Worm (Caenorhabditis elegans) whole organism, young adult: ENCODE measurements around the gene F26A1.9.

ENCODE experiments used
- B0019.2 ChIP-seq: fragments of 200-800 bp; sonication (Bioruptor generic); conservative IDR thresholded peaks from 2 replicates; pipeline ENCODE4 v1.3.6; 2022; ENCODE audit warnings: missing genetic modification reagents, missing genetic modification characterization, missing compliant biosample characterization
- B0261.1 ChIP-seq: sonication (generic microtip); optimal IDR thresholded peaks from 2 replicates; lab custom pipeline; 2016; ENCODE audit warnings: mild to moderate bottlenecking, missing genetic modification characterization, moderate library complexity, missing compliant biosample characterization
- B0336.3 ChIP-seq: fragments of 200-800 bp; sonication (Bioruptor generic); IDR thresholded peaks from 2 replicates; pipeline ENCODE4 v1.3.6; 2022; ENCODE audit warnings: missing genetic modification characterization, missing compliant biosample characterization
- C06A6.2 ChIP-seq: fragments of 200-800 bp; sonication (Bioruptor generic); conservative IDR thresholded peaks from 2 replicates; pipeline ENCODE4 v1.3.6; 2022; ENCODE audit warnings: missing genetic modification characterization, missing compliant biosample characterization
- C17E4.6 ChIP-seq: fragments of 200-800 bp; sonication (Bioruptor generic); IDR thresholded peaks from 2 replicates; pipeline ENCODE4 v1.3.6; 2022; ENCODE audit warnings: missing genetic modification reagents, missing genetic modification characterization, missing compliant biosample characterization
- F22D6.2 ChIP-seq: sonication (generic microtip); optimal IDR thresholded peaks from 2 replicates; lab custom pipeline; 2016; ENCODE audit warnings: mild to moderate bottlenecking, missing genetic modification characterization, missing compliant biosample characterization
- F33H1.4 ChIP-seq: fragments of 200-800 bp; sonication (Bioruptor generic); IDR thresholded peaks from 2 replicates; pipeline ENCODE4 v1.3.6; 2022; ENCODE audit warnings: missing genetic modification reagents, missing genetic modification characterization, missing compliant biosample characterization
- F39B2.1 ChIP-seq: fragments of 200-800 bp; sonication (Bioruptor generic); IDR thresholded peaks from 2 replicates; pipeline ENCODE4 v1.3.6; 2022; ENCODE audit warnings: missing genetic modification reagents, missing genetic modification characterization, missing compliant biosample characterization
- F49E8.2 ChIP-seq: sonication (generic microtip); optimal IDR thresholded peaks from 3 replicates; lab custom pipeline; 2017; ENCODE audit warnings: missing genetic modification characterization, mild to moderate bottlenecking, missing compliant biosample characterization, antibody characterized with exemption, moderate library complexity; ENCODE audit not compliant: insufficient read depth
- K11D2.4 ChIP-seq: fragments of 200-800 bp; sonication (Bioruptor generic); IDR thresholded peaks from 2 replicates; pipeline ENCODE4 v1.3.6; 2022; ENCODE audit warnings: missing genetic modification reagents, missing genetic modification characterization, missing compliant biosample characterization
- K12H6.12 ChIP-seq: fragments of 200-800 bp; sonication (Bioruptor generic); optimal IDR thresholded peaks from 2 replicates; lab custom pipeline; 2018; ENCODE audit warnings: mild to moderate bottlenecking, missing genetic modification characterization, missing compliant biosample characterization
- T26A5.8 ChIP-seq: sonication (generic microtip); optimal IDR thresholded peaks from 2 replicates; lab custom pipeline; 2016; ENCODE audit warnings: missing genetic modification characterization, missing compliant biosample characterization
- Y53F4B.3 ChIP-seq: fragments of 200-800 bp; sonication (Bioruptor generic); IDR thresholded peaks from 2 replicates; pipeline ENCODE4 v1.3.6; 2022; ENCODE audit warnings: missing genetic modification reagents, missing genetic modification characterization, missing compliant biosample characterization
- Y95B8A.8 ChIP-seq: fragments of 200-800 bp; sonication (Bioruptor generic); IDR thresholded peaks from 2 replicates; pipeline ENCODE4 v1.3.6; 2022; ENCODE audit warnings: missing genetic modification reagents, missing genetic modification characterization, missing compliant biosample characterization
- aptf-3 ChIP-seq: fragments of 200-800 bp; sonication (Bioruptor generic); IDR thresholded peaks from 2 replicates; pipeline ENCODE4 v1.3.6; 2022; ENCODE audit warnings: missing genetic modification characterization, missing compliant biosample characterization
- athp-1 ChIP-seq: sonication (generic microtip); optimal IDR thresholded peaks from 2 replicates; lab custom pipeline; 2017; ENCODE audit warnings: mild to moderate bottlenecking, missing genetic modification characterization, missing compliant biosample characterization
- attf-5 ChIP-seq: fragments of 200-800 bp; sonication (Bioruptor generic); optimal IDR thresholded peaks from 2 replicates; lab custom pipeline; 2018; ENCODE audit warnings: mild to moderate bottlenecking, missing genetic modification characterization, missing compliant biosample characterization
- bed-2 ChIP-seq: fragments of 200-800 bp; sonication (Bioruptor generic); IDR thresholded peaks from 2 replicates; pipeline ENCODE4 v1.3.6; 2022; ENCODE audit warnings: missing genetic modification reagents, missing genetic modification characterization, missing compliant biosample characterization
- cebp-1 ChIP-seq, 2 experiments: fragments of 200-800 bp in 1 of 2; sonication (Bioruptor generic) in 1 of 2; sonication (generic microtip) in 1 of 2; IDR thresholded peaks in 1 of 2; optimal IDR thresholded peaks in 1 of 2; 2 replicates each; pipeline versions ENCODE4 v1.3.6 to Lab custom; 2017 to 2022; ENCODE audit warnings: missing compliant biosample characterization in 2 of 2, missing genetic modification characterization in 2 of 2, mild to moderate bottlenecking in 1 of 2, missing genetic modification reagents in 1 of 2, moderate library complexity in 1 of 2
- ceh-100 ChIP-seq: fragments of 200-800 bp; sonication (Bioruptor generic); IDR thresholded peaks from 2 replicates; pipeline ENCODE4 v1.3.6; 2022; ENCODE audit warnings: missing genetic modification reagents, missing genetic modification characterization, missing compliant biosample characterization
- ceh-91 ChIP-seq: fragments of 200-800 bp; sonication (Bioruptor generic); IDR thresholded peaks from 2 replicates; pipeline ENCODE4 v1.3.6; 2022; ENCODE audit warnings: missing genetic modification reagents, missing genetic modification characterization, missing compliant biosample characterization
- die-1 ChIP-seq: sonication (generic microtip); optimal IDR thresholded peaks from 2 replicates; lab custom pipeline; 2016; ENCODE audit warnings: missing genotype, mild to moderate bottlenecking, missing genetic modification characterization, missing compliant biosample characterization
- dpff-1 ChIP-seq: sonication (generic microtip); optimal IDR thresholded peaks from 2 replicates; lab custom pipeline; 2017; ENCODE audit warnings: mild to moderate bottlenecking, missing genetic modification characterization, missing compliant biosample characterization
- efl-1 ChIP-seq: fragments of 150-350 bp; optimal IDR thresholded peaks from 2 replicates; lab custom pipeline; 2014; ENCODE audit warnings: missing biosample characterization, missing genetic modification reagents, missing genetic modification characterization
- ets-4 ChIP-seq: fragments of 200-800 bp; sonication (Bioruptor generic); optimal IDR thresholded peaks from 2 replicates; lab custom pipeline; 2018; ENCODE audit warnings: mild to moderate bottlenecking, missing genetic modification characterization, missing compliant biosample characterization
- hmg-20 ChIP-seq: fragments of 200-800 bp; sonication (Bioruptor generic); IDR thresholded peaks from 2 replicates; pipeline ENCODE4 v1.3.6; 2022; ENCODE audit warnings: missing genetic modification reagents, missing genetic modification characterization, missing compliant biosample characterization
- hrde-1 ChIP-seq: sonication (generic microtip); optimal IDR thresholded peaks from 2 replicates; lab custom pipeline; 2016; ENCODE audit warnings: missing genetic modification characterization, mild to moderate bottlenecking, missing compliant biosample characterization, moderate library complexity, missing genotype, missing genetic modification reagents, borderline replicate concordance
- lag-1 ChIP-seq: fragments of 200-800 bp; sonication (Bioruptor generic); IDR thresholded peaks from 2 replicates; pipeline ENCODE4 v1.3.6; 2022; ENCODE audit warnings: missing genetic modification reagents, missing genetic modification characterization, missing compliant biosample characterization
- madf-6 ChIP-seq: fragments of 200-800 bp; sonication (Bioruptor generic); IDR thresholded peaks from 2 replicates; pipeline ENCODE4 v1.3.6; 2022; ENCODE audit warnings: missing genetic modification reagents, missing genetic modification characterization, missing compliant biosample characterization
- madf-8 ChIP-seq: fragments of 200-800 bp; sonication (Bioruptor generic); conservative IDR thresholded peaks from 2 replicates; pipeline ENCODE4 v1.3.6; 2022; ENCODE audit warnings: missing genetic modification reagents, missing genetic modification characterization, missing compliant biosample characterization
- nhr-120 ChIP-seq: fragments of 200-800 bp; sonication (Bioruptor generic); IDR thresholded peaks from 2 replicates; pipeline ENCODE4 v1.3.6; 2022; ENCODE audit warnings: missing genetic modification characterization, missing compliant biosample characterization
- nhr-179 ChIP-seq: sonication (generic microtip); optimal IDR thresholded peaks from 2 replicates; lab custom pipeline; 2016; ENCODE audit warnings: mild to moderate bottlenecking, missing genetic modification characterization, missing compliant biosample characterization
- nhr-90 ChIP-seq: sonication (generic microtip); optimal IDR thresholded peaks from 2 replicates; lab custom pipeline; 2016; ENCODE audit warnings: missing genotype, mild to moderate bottlenecking, missing genetic modification characterization, missing compliant biosample characterization
- pbrm-1 ChIP-seq: fragments of 200-800 bp; sonication (Bioruptor generic); IDR thresholded peaks from 2 replicates; pipeline ENCODE4 v1.3.6; 2022; ENCODE audit warnings: missing genetic modification reagents, missing genetic modification characterization, missing compliant biosample characterization
- pha-4 ChIP-seq: fragments of 150-350 bp; sonication (generic microtip); optimal IDR thresholded peaks from 2 replicates; lab custom pipeline; 2014; ENCODE audit warnings: missing biosample characterization, missing genetic modification reagents, missing genetic modification characterization
- rcor-1 ChIP-seq: fragments of 200-800 bp; sonication (Bioruptor generic); IDR thresholded peaks from 2 replicates; pipeline ENCODE4 v1.3.6; 2022; ENCODE audit warnings: missing genetic modification reagents, missing genetic modification characterization, missing compliant biosample characterization
- repo-1 ChIP-seq: sonication (generic microtip); optimal IDR thresholded peaks from 2 replicates; lab custom pipeline; 2017; ENCODE audit warnings: mild to moderate bottlenecking, missing genetic modification characterization, missing compliant biosample characterization
- rpc-1 ChIP-seq, 2 experiments: fragments of 150-350 bp in 1 of 2; sonication (generic microtip) in 1 of 2; optimal IDR thresholded peaks; 2 replicates each; lab custom pipeline; 2014 to 2018; ENCODE audit warnings: missing biosample characterization in 1 of 2, missing genetic modification characterization in 1 of 2, missing genetic modification reagents in 1 of 2, missing genotype in 1 of 2
- sdz-38 ChIP-seq: sonication (generic microtip); optimal IDR thresholded peaks from 2 replicates; lab custom pipeline; 2016; ENCODE audit warnings: missing genotype, missing genetic modification characterization, missing compliant biosample characterization
- snpc-3.4 ChIP-seq: sonication (generic microtip); optimal IDR thresholded peaks from 2 replicates; lab custom pipeline; 2017; ENCODE audit warnings: missing genetic modification characterization, mild to moderate bottlenecking, missing compliant biosample characterization, antibody characterized with exemption, moderate library complexity, missing genotype, missing genetic modification reagents
- tbp1 ChIP-seq: fragments of 200-800 bp; sonication (Bioruptor generic); optimal IDR thresholded peaks from 2 replicates; lab custom pipeline; 2018; ENCODE audit warnings: mild to moderate bottlenecking, missing genetic modification characterization, missing compliant biosample characterization
- unc-62 ChIP-seq: fragments of 150-350 bp; optimal IDR thresholded peaks from 2 replicates; lab custom pipeline; 2014; ENCODE audit warnings: missing biosample characterization, missing genetic modification reagents, missing genetic modification characterization
- xnd-1 ChIP-seq: sonication (generic microtip); optimal IDR thresholded peaks from 2 replicates; lab custom pipeline; 2016; ENCODE audit warnings: missing genotype, missing genetic modification reagents, missing genetic modification characterization, missing compliant biosample characterization
- zfh-2 ChIP-seq: fragments of 200-800 bp; sonication (Bioruptor generic); conservative IDR thresholded peaks from 2 replicates; pipeline ENCODE4 v1.3.6; 2022; ENCODE audit warnings: missing genetic modification reagents, missing genetic modification characterization, missing compliant biosample characterization
- zim-3 ChIP-seq: sonication (generic microtip); optimal IDR thresholded peaks from 2 replicates; lab custom pipeline; 2017; ENCODE audit warnings: mild to moderate bottlenecking, missing genetic modification characterization, moderate library complexity, missing compliant biosample characterization
- ztf-18 ChIP-seq: sonication (generic microtip); optimal IDR thresholded peaks from 2 replicates; lab custom pipeline; 2016; ENCODE audit warnings: missing genotype, mild to moderate bottlenecking, missing genetic modification characterization, missing compliant biosample characterization

The F26A1.9 gene

DNA sequence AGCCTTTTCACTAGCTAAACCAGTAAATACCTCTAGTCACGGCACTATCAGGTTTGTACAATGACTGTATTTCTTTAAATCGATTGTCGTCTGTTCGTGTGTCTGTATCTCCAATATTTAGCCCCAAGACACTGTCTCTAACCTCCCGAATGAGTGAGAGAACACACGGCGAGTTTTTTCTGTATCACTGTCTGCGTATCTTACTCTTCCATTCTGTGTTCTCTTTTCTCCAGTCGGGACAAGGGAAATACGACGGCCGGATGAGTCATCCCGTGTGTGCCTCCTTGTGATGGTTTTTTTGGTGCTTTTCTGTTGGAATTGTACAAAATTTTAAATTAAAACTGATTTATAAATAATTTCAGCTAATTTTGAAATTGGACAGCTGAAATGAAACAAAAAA, 33.3 kb downstream of the F26A1.9 start (continued):
- TF ChIP-seq C17E4.6 (GFP tag; lab: Robert Waterston, UW) = no peak
- no peak for TF ChIP-seq zim-3 (tag; lab: Kevin White, UChicago)
- no peak for TF ChIP-seq dpff-1 (tag; lab: Kevin White, UChicago)
- TF ChIP-seq ets-4 (GFP tag; lab: Kevin White, UChicago) = peak; percentile 22
- no peak for TF ChIP-seq ceh-100 (GFP tag; lab: Robert Waterston, UW)
- TF ChIP-seq efl-1 (GFP tag; lab: Kevin White, UChicago) = no peak
- peak; percentile 59; the same call in 1 of the 2 replicates for TF ChIP-seq rcor-1
- peak; percentile 19 for TF ChIP-seq unc-62 (GFP tag; lab: Kevin White, UChicago)
- TF ChIP-seq lag-1 (GFP tag; lab: Robert Waterston, UW) = no peak
- peak; percentile 48 for TF ChIP-seq tbp1 (GFP tag; lab: Kevin White, UChicago)
- TF ChIP-seq bed-2 = no peak
- TF ChIP-seq cebp-1 (GFP tag; IDR thresholded peaks at IDR 0.05; lab: Robert Waterston, UW) = peak; percentile 54; the same call in 1 of the 2 replicates
- peak; percentile 89 for TF ChIP-seq cebp-1 (tag; optimal IDR thresholded peaks at IDR 0.05; lab: Kevin White, UChicago)
- peak; percentile 62; the same call in 1 of the 2 replicates for TF ChIP-seq pbrm-1 (GFP tag; lab: Robert Waterston, UW)

DNA sequence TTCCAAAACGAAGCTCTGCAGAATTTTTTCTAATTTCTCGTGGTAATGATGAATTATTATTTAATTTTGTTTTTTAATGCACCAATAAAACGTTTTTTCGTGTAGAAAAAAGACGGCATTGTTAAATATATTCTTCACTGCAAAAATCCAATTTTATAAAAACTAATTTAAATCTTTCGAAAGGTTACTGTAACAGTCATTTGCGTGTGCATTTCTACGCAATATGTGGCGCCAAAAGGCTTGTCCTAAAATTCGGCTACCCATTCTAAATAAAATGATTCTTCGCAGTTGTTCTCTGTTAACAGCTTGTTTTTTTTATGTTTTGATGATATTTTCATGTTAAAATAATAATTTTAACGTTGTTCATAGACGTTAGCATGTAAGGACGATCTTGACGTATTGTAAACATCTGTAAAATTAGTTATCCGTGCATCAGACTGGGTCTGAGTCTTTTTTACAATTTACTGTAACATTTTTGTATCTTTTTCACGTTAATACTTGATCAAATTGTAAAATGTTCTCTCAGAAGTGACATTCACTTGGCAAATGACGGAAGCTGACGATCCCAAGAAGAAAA, 36.7 kb downstream of the F26A1.9 start, which contains the start of gene mip-1:
Gene mip-1, plus strand, starts transcription at position 527 of the 577 bp plus-strand sequence.
- TF ChIP-seq Y53F4B.3 (GFP tag; lab: Robert Waterston, UW) = no peak
- no peak for TF ChIP-seq athp-1
- TF ChIP-seq aptf-3 (GFP tag; lab: Robert Waterston, UW) = no peak
- no peak for TF ChIP-seq B0336.3 (GFP tag; lab: Robert Waterston, UW)
- TF ChIP-seq F22D6.2 (tag; lab: Kevin White, UChicago) = no peak
- peak; percentile 65 for TF ChIP-seq snpc-3.4 (tag; lab: Kevin White, UChicago)
- TF ChIP-seq repo-1 (tag; lab: Kevin White, UChicago) = no peak
- peak; percentile 59 for TF ChIP-seq ceh-91
- TF ChIP-seq unc-62 (GFP tag; lab: Kevin White, UChicago) = no peak
- TF ChIP-seq nhr-120 (GFP tag; lab: Robert Waterston, UW) = no peak
- TF ChIP-seq zfh-2 (GFP tag; lab: Robert Waterston, UW) = no peak
- TF ChIP-seq nhr-179 = no peak
- no peak for TF ChIP-seq F39B2.1 (GFP tag; lab: Robert Waterston, UW)
- TF ChIP-seq hmg-20 = no peak
- no peak for TF ChIP-seq sdz-38 (tag; lab: Kevin White, UChicago)
- TF ChIP-seq madf-6 = peak; percentile 88
- peak; percentile 10 for TF ChIP-seq ztf-18 (tag; lab: Kevin White, UChicago)
- TF ChIP-seq rpc-1 (optimal IDR thresholded peaks at IDR 0.05; lab: Kevin White, UChicago) = no peak
- no peak for TF ChIP-seq rpc-1 (tag; optimal IDR thresholded peaks at IDR 0.05; lab: Kevin White, UChicago)
- no peak for TF ChIP-seq ets-4 (GFP tag; lab: Kevin White, UChicago)
- TF ChIP-seq attf-5 (GFP tag; lab: Kevin White, UChicago) = no peak
- no peak for TF ChIP-seq zim-3 (tag; lab: Kevin White, UChicago)
- TF ChIP-seq Y95B8A.8 (GFP tag; lab: Robert Waterston, UW) = no peak
- TF ChIP-seq hrde-1 (tag; lab: Kevin White, UChicago) = no peak
- TF ChIP-seq nhr-90 = no peak
- peak; percentile 68 for TF ChIP-seq xnd-1 (tag; lab: Kevin White, UChicago)
- peak; percentile 77 for TF ChIP-seq F33H1.4 (GFP tag; lab: Robert Waterston, UW)
- no peak for TF ChIP-seq T26A5.8 (tag; lab: Kevin White, UChicago)
- TF ChIP-seq madf-8 (GFP tag; lab: Robert Waterston, UW) = peak; percentile 73
- peak; percentile 51 for TF ChIP-seq F49E8.2
- no peak for TF ChIP-seq die-1 (tag; lab: Kevin White, UChicago)
- no peak for TF ChIP-seq B0019.2 (GFP tag; lab: Robert Waterston, UW)
- TF ChIP-seq pha-4 = no peak
- TF ChIP-seq B0261.1 (tag; lab: Kevin White, UChicago) = no peak
- TF ChIP-seq C06A6.2 = no peak
- no peak for TF ChIP-seq K11D2.4 (GFP tag; lab: Robert Waterston, UW)
- no peak for TF ChIP-seq K12H6.12 (tag; lab: Kevin White, UChicago)
